Worm (Caenorhabditis elegans): ENCODE measurements around the gene dlc-4.

- no peak for TF ChIP-seq Y55F3AM.14 (GFP tag; optimal IDR thresholded peaks at IDR 0.05)
- no peak for TF ChIP-seq lin-13 (GFP tag; optimal IDR thresholded peaks at IDR 0.05)
- TF ChIP-seq nhr-11 (tag; optimal IDR thresholded peaks at IDR 0.05): no peak
- no peak for TF ChIP-seq ceh-82 (tag; optimal IDR thresholded peaks at IDR 0.05)
- TF ChIP-seq ama-1 (optimal IDR thresholded peaks at IDR 0.05): no peak
- no peak for TF ChIP-seq unc-62 (GFP tag; optimal IDR thresholded peaks at IDR 0.05)
- TF ChIP-seq mab-5 (tag; optimal IDR thresholded peaks at IDR 0.05): no peak
Measured at ce11 chrIV:16446664-16447063, 3.6 kb downstream of the dlc-4 start.

Data from whole organism, L2 larva.